Fruit fly (Drosophila melanogaster): ENCODE results near the gene dgt1.

DNA sequence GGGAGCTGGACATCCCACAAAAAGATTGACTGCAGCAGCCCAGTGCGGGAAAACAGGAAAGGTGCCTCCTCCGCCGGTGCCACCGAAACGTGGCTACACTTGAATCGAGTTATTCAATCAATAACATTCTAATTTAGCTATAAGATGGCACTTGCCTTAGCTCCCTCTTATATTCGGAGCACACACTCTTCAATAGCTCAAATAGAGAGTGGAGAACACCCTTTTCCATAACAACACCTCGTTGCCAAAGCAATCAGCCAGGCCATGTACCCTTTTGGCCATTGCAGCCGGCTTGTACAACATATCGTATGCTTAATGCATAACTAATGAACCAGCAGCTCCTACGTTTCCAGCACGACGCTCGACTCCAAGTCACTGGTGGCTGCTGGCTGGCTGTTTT lies 19.5 kb downstream of the dgt1 start:
- TF ChIP-seq CG8319 (GFP tag; optimal IDR thresholded peaks at IDR 0.05): no peak
- no peak for TF ChIP-seq CG1621 (tag; optimal IDR thresholded peaks at IDR 0.05)
- no peak for TF ChIP-seq esn (GFP tag; optimal IDR thresholded peaks at IDR 0.05)

Data from whole organism, prepupa.